Fruit fly (Drosophila melanogaster) whole organism, adult: ENCODE measurements around the gene CG7530.

Experiments
- CG12768 ChIP-seq: fragments of 200-800 bp; sonication (Bioruptor generic); optimal IDR thresholded peaks from 2 replicates; lab custom pipeline; 2017; ENCODE audit warnings: missing biosample characterization, missing genetic modification characterization, mild to moderate bottlenecking, moderate library complexity, missing genetic modification reagents
- CG14711 ChIP-seq: fragments of 200-800 bp; sonication (Bioruptor generic); optimal IDR thresholded peaks from 2 replicates; lab custom pipeline; 2018; ENCODE audit warnings: missing biosample characterization, mild to moderate bottlenecking, missing genetic modification characterization, moderate library complexity
- bab1 ChIP-seq: fragments of 200-800 bp; sonication (Bioruptor generic); optimal IDR thresholded peaks from 3 replicates; lab custom pipeline; 2019; ENCODE audit warnings: missing biosample characterization, mild to moderate bottlenecking, missing genetic modification characterization, moderate library complexity
- cnc ChIP-seq, 2 experiments: fragments of >200 bp; optimal IDR thresholded peaks; 2 replicates each; lab custom pipeline; 2017
- pad ChIP-seq: fragments of 200-800 bp; sonication (Bioruptor generic); optimal IDR thresholded peaks from 3 replicates; lab custom pipeline; 2017; ENCODE audit warnings: missing biosample characterization, missing genetic modification characterization, mild to moderate bottlenecking, moderate library complexity, missing genetic modification reagents

DNA sequence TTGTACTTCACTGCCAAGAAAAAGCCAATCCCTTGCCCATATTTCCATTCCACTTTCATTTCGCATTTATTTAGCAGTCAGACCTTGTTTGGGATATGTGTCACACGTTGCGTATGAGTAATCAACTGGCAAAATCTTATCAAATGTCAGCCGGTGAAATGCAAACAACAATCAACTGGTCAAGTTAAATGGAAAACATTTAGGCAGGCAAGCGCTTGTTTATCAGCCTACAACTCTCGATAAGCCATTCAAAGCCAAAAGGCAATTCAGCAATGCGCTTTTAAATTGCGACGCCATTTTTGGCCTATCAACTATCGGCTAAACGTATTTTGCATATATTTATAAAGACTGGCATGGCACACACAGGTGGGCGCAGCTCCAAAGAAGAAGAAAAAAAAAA is 49.4 kb upstream of the CG7530 start:
- TF ChIP-seq cnc (optimal IDR thresholded peaks at IDR 0.05; lab: Kevin White, UChicago) (no peak), pad (GFP tag; lab: Kevin White, UChicago) (no peak), bab1 (no peak), CG12768 (peak; percentile 26), CG14711 (no peak)
